Fruit fly (Drosophila melanogaster): Measurements from ENCODE around the gene RabX2.
A peak's percentile ranks its signal among the peaks of the same experiment; 100 is the strongest.

The RabX2 gene

DNA sequence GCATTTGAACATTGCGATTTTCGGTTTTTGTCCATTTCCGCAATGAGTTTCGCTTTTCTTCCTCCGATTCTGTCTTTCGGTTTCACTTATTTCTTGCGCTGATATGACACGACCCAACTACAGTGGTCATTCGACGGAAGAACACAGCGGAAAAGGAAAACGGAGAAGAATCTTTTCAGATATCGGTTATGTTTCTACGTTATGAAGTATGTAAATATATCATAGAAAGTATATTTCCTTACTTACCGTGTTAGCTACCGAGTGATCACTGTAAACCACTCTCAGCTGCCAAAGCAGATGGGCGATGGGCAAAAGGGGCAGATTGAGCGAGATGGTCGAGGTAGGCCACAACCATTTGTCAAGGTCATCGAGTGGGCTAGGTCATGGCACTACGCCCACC is 29.6 kb upstream of the RabX2 start (continued):
- no peak for TF ChIP-seq inv (GFP tag; IDR thresholded peaks at IDR 0.05; ENCODE audit: partially characterized antibody)
- TF ChIP-seq Poxn (GFP tag; IDR thresholded peaks at IDR 0.05), result peak; percentile 34; the same call in 1 of the 2 replicates
- TF ChIP-seq sqz (GFP tag; optimal IDR thresholded peaks at IDR 0.05), result no peak
- TF ChIP-seq HLH3B (GFP tag; IDR thresholded peaks at IDR 0.05), result peak; percentile 48
- no peak for TF ChIP-seq scrt (GFP tag; optimal IDR thresholded peaks at IDR 0.05)
- TF ChIP-seq Six4 (GFP tag; optimal IDR thresholded peaks at IDR 0.05), result no peak
- TF ChIP-seq gsb (GFP tag; IDR thresholded peaks at IDR 0.05), result peak; percentile 17; the same call in 1 of the 2 replicates
- TF ChIP-seq Blimp-1 (GFP tag; optimal IDR thresholded peaks at IDR 0.05), result peak; percentile 19
- TF ChIP-seq CG7839 (tag; optimal IDR thresholded peaks at IDR 0.05), result peak; percentile 66
- peak; percentile 39 for TF ChIP-seq az2 (GFP tag; optimal IDR thresholded peaks at IDR 0.05)
- no peak for TF ChIP-seq CG9437 (GFP tag; optimal IDR thresholded peaks at IDR 0.05)
- TF ChIP-seq HLHmδ (GFP tag; optimal IDR thresholded peaks at IDR 0.05), result no peak
- no peak for TF ChIP-seq gsb-n (tag; optimal IDR thresholded peaks at IDR 0.05)
- no peak for TF ChIP-seq Sin3A (optimal IDR thresholded peaks at IDR 0.05)
- TF ChIP-seq CG1233 (GFP tag; optimal IDR thresholded peaks at IDR 0.05), result no peak
- no peak for TF ChIP-seq CG8478 (optimal IDR thresholded peaks at IDR 0.05)
- no peak for TF ChIP-seq CG15601 (tag; optimal IDR thresholded peaks at IDR 0.05)
- TF ChIP-seq CG18262 (tag; optimal IDR thresholded peaks at IDR 0.05), result no peak
- TF ChIP-seq CrebB (tag; optimal IDR thresholded peaks at IDR 0.05), result no peak
- TF ChIP-seq NfI (GFP tag; optimal IDR thresholded peaks at IDR 0.05), result peak; percentile 31
- no peak for TF ChIP-seq klu (GFP tag; IDR thresholded peaks at IDR 0.05)
- 0 out of 3 replicates have a peak, but pooled peaks have one; percentile 9 for TF ChIP-seq CG17361 (GFP tag; IDR thresholded peaks at IDR 0.05)
- no peak for TF ChIP-seq Nf-YC (tag; optimal IDR thresholded peaks at IDR 0.05)
- TF ChIP-seq Max (GFP tag; optimal IDR thresholded peaks at IDR 0.05), result no peak
- TF ChIP-seq otp (GFP tag; IDR thresholded peaks at IDR 0.05), result 0 out of 3 replicates have a peak, but pooled peaks have one; percentile 34
- no peak for TF ChIP-seq CG2202 (tag; optimal IDR thresholded peaks at IDR 0.05)
- TF ChIP-seq CG4730 (GFP tag; IDR thresholded peaks at IDR 0.05), result 0 out of 2 replicates have a peak, but pooled peaks have one; percentile 14
- TF ChIP-seq Meics (GFP tag; optimal IDR thresholded peaks at IDR 0.05), result peak; percentile 59
- TF ChIP-seq mam (GFP tag; optimal IDR thresholded peaks at IDR 0.05), result peak; percentile 43
- no peak for TF ChIP-seq CG10274 (GFP tag; optimal IDR thresholded peaks at IDR 0.05)
- TF ChIP-seq CG9817 (tag; optimal IDR thresholded peaks at IDR 0.05), result peak; percentile 63
- TF ChIP-seq nau (GFP tag; optimal IDR thresholded peaks at IDR 0.05), result no peak
- no peak for TF ChIP-seq onecut (GFP tag; IDR thresholded peaks at IDR 0.05)
- peak; percentile 93 for TF ChIP-seq Med (GFP tag)
- no peak for TF ChIP-seq gcm2 (GFP tag; optimal IDR thresholded peaks at IDR 0.05)
- TF ChIP-seq Ada2b (GFP tag; IDR thresholded peaks at IDR 0.05), result peak; percentile 64
- TF ChIP-seq CG11695 (GFP tag; IDR thresholded peaks at IDR 0.05), result 0 out of 3 replicates have a peak, but pooled peaks have one; percentile 31
- TF ChIP-seq CG3847 (GFP tag; IDR thresholded peaks at IDR 0.05), result peak; percentile 19; the same call in 1 of the 2 replicates
- no peak for TF ChIP-seq CG3838 (GFP tag; optimal IDR thresholded peaks at IDR 0.05)
- TF ChIP-seq CG3065 (GFP tag; optimal IDR thresholded peaks at IDR 0.05), result no peak
- peak; percentile 57; the same call in 2 of the 3 replicates for TF ChIP-seq zfh1 (GFP tag; IDR thresholded peaks at IDR 0.05)
- TF ChIP-seq Antp (GFP tag; optimal IDR thresholded peaks at IDR 0.05), result peak; percentile 42
- TF ChIP-seq Elba2 (GFP tag; optimal IDR thresholded peaks at IDR 0.05), result no peak
- TF ChIP-seq ci (GFP tag; IDR thresholded peaks at IDR 0.05), result peak; percentile 61; the same call in 2 of the 3 replicates
- TF ChIP-seq bigmax (GFP tag; optimal IDR thresholded peaks at IDR 0.05), result no peak
- peak; percentile 35 for TF ChIP-seq CG10366 (GFP tag; IDR thresholded peaks at IDR 0.05)
- TF ChIP-seq CG12219 (GFP tag; optimal IDR thresholded peaks at IDR 0.05), result peak; percentile 27
- peak; percentile 62 for TF ChIP-seq CG11247 (GFP tag; IDR thresholded peaks at IDR 0.05)
- no peak for TF ChIP-seq CG17912 (GFP tag; optimal IDR thresholded peaks at IDR 0.05)
- no peak for TF ChIP-seq corto (GFP tag; optimal IDR thresholded peaks at IDR 0.05)
- TF ChIP-seq mirr (GFP tag; optimal IDR thresholded peaks at IDR 0.05), result no peak
- no peak for TF ChIP-seq CG10979 (tag; optimal IDR thresholded peaks at IDR 0.05)
